Worm (Caenorhabditis elegans): ENCODE measurements around the gene F19H6.4.

- no peak for TF ChIP-seq ztf-29 (GFP tag; IDR thresholded peaks at IDR 0.05)
- no peak for TF ChIP-seq cog-1 (tag; optimal IDR thresholded peaks at IDR 0.05)
- no peak for TF ChIP-seq flt-1 (GFP tag; IDR thresholded peaks at IDR 0.05)
- TF ChIP-seq tab-1 (GFP tag; IDR thresholded peaks at IDR 0.05), result no peak
- TF ChIP-seq ztf-23 (GFP tag; IDR thresholded peaks at IDR 0.05), result no peak
- no peak for TF ChIP-seq T22C8.4 (GFP tag; IDR thresholded peaks at IDR 0.05)
- TF ChIP-seq klf-2 (GFP tag; conservative IDR thresholded peaks at IDR 0.05), result no peak
- no peak for TF ChIP-seq ref-1 (GFP tag; conservative IDR thresholded peaks at IDR 0.05)
- no peak for TF ChIP-seq med-1 (GFP tag; optimal IDR thresholded peaks at IDR 0.05; ENCODE audit: insufficient read depth)
Observed at ce11 chrX:12375783-12376182, 10.3 kb downstream of the F19H6.4 start.
